Worm (Caenorhabditis elegans) whole organism, L3 larva: ENCODE measurements around the gene F59A1.16.

ENCODE experiments used
- ZK546.5 ChIP-seq: sonication (generic microtip); optimal IDR thresholded peaks from 2 replicates; lab custom pipeline; 2017; ENCODE audit warnings: missing biosample characterization, missing genetic modification characterization
- ama-1 ChIP-seq: fragments of 150-350 bp; optimal IDR thresholded peaks from 2 replicates; lab custom pipeline; 2018
- ceh-82 ChIP-seq: fragments of 150-350 bp; optimal IDR thresholded peaks from 2 replicates; lab custom pipeline; 2014; ENCODE audit warnings: missing biosample characterization, missing genetic modification characterization
- hmg-11 ChIP-seq: sonication (generic microtip); optimal IDR thresholded peaks from 2 replicates; lab custom pipeline; 2016; ENCODE audit warnings: missing genetic modification characterization, missing compliant biosample characterization
- nfya-1 ChIP-seq: sonication (generic microtip); optimal IDR thresholded peaks from 2 replicates; lab custom pipeline; 2017; ENCODE audit warnings: missing genetic modification characterization, mild to moderate bottlenecking, missing compliant biosample characterization, antibody characterized with exemption, moderate library complexity; ENCODE audit not compliant: insufficient read depth
- nhr-237 ChIP-seq: fragments of 150-350 bp; optimal IDR thresholded peaks from 2 replicates; lab custom pipeline; 2014; ENCODE audit warnings: missing biosample characterization, missing genetic modification characterization
- snpc-4 ChIP-seq: fragments of 150-350 bp; optimal IDR thresholded peaks from 2 replicates; lab custom pipeline; 2014; ENCODE audit warnings: missing biosample characterization, missing genetic modification characterization

DNA sequence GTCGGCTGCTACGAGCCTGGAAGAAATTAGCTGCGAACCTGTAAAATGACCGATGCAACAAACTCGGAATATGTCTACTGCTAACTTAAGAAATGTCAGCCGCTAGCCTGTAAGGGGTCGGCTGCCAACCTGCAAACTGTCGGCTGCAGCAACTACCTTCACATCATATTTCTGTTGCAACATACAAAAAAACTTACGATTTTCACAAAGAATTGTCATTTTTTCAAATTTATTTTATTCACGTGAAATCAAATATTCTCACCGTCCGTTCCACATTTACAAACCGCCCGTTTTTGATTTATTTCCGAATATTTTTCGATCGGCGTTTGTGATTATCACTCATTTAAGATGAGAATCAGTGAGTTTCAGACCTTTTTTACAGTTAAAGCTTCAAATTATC, 14.9 kb upstream of the F59A1.16 start, which contains the start of gene Y26G10.6:
- no peak for TF ChIP-seq nfya-1 (tag; lab: Kevin White, UChicago)
- TF ChIP-seq hmg-11, result no peak
- no peak for TF ChIP-seq ZK546.5 (tag; lab: Kevin White, UChicago)
- no peak for TF ChIP-seq nhr-237 (tag; lab: Kevin White, UChicago)
- no peak for TF ChIP-seq snpc-4 (tag; lab: Kevin White, UChicago)
- no peak for TF ChIP-seq ama-1 (lab: Kevin White, UChicago)
- no peak for TF ChIP-seq ceh-82 (tag; lab: Kevin White, UChicago)
